Worm (Caenorhabditis elegans): ENCODE data around the gene T28A8.4.

DNA sequence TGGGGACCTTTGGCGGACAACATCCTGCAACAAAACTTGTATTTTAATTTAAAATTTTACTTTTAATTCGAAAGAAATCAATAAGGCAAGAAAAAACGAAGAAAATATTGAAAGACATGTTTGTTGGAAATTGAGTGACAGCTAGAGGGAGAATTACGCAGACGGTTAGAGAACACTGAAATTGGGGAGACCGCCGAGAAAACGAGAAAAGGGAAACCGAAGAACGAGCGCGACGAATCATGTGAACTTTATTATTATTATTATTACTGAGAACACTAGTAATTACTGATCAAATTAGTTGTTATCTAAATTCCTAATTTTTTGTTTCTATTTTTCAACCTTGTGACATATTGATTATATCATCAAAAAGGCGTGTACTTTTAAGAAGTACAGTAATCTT, 45.5 kb downstream of the T28A8.4 start, which contains the start of gene mmad-1:
- TF ChIP-seq sea-1 (GFP tag; conservative IDR thresholded peaks at IDR 0.05) (no peak), ceh-36 (tag; optimal IDR thresholded peaks at IDR 0.05) (no peak)
